Worm (Caenorhabditis elegans) whole organism, late embryonic: ENCODE results near the gene fut-1.

Experiments
- C38D4.7 ChIP-seq: fragments of 200-800 bp; sonication (Bioruptor generic); optimal IDR thresholded peaks from 2 replicates; lab custom pipeline; 2018; ENCODE audit warnings: mild to moderate bottlenecking, missing genetic modification characterization, moderate library complexity, missing compliant biosample characterization
- K02D7.2 ChIP-seq: sonication (generic microtip); optimal IDR thresholded peaks from 2 replicates; lab custom pipeline; 2017; ENCODE audit warnings: mild to moderate bottlenecking, missing genetic modification characterization, missing compliant biosample characterization
- T23F11.4 ChIP-seq: fragments of 200-800 bp; sonication (Bioruptor generic); optimal IDR thresholded peaks from 2 replicates; lab custom pipeline; 2018; ENCODE audit warnings: mild to moderate bottlenecking, missing genetic modification characterization, missing compliant biosample characterization
- ceh-14 ChIP-seq: sonication (generic microtip); optimal IDR thresholded peaks from 2 replicates; lab custom pipeline; 2016; ENCODE audit warnings: missing genotype, missing genetic modification characterization, missing compliant biosample characterization
- ceh-18 ChIP-seq: sonication (generic microtip); optimal IDR thresholded peaks from 2 replicates; lab custom pipeline; 2016; ENCODE audit warnings: missing genetic modification characterization, missing compliant biosample characterization
- ceh-2 ChIP-seq: sonication (generic microtip); optimal IDR thresholded peaks from 2 replicates; lab custom pipeline; 2016; ENCODE audit warnings: missing genotype, missing genetic modification characterization, missing compliant biosample characterization
- ceh-24 ChIP-seq: sonication (generic microtip); optimal IDR thresholded peaks from 2 replicates; lab custom pipeline; 2016; ENCODE audit warnings: mild to moderate bottlenecking, missing genetic modification characterization, missing compliant biosample characterization
- ceh-31 ChIP-seq: sonication (generic microtip); optimal IDR thresholded peaks from 2 replicates; lab custom pipeline; 2016; ENCODE audit warnings: missing genetic modification characterization, missing compliant biosample characterization
- ceh-34 ChIP-seq: sonication (generic microtip); optimal IDR thresholded peaks from 2 replicates; lab custom pipeline; 2016; ENCODE audit warnings: mild to moderate bottlenecking, missing genetic modification characterization, missing compliant biosample characterization
- ceh-48 ChIP-seq: sonication (generic microtip); optimal IDR thresholded peaks from 2 replicates; lab custom pipeline; 2016; ENCODE audit warnings: missing genetic modification characterization, inconsistent platforms, missing compliant biosample characterization
- che-1 ChIP-seq: sonication (generic microtip); optimal IDR thresholded peaks from 2 replicates; lab custom pipeline; 2016; ENCODE audit warnings: mild to moderate bottlenecking, missing genetic modification characterization, missing compliant biosample characterization
- elt-2 ChIP-seq: sonication (generic microtip); optimal IDR thresholded peaks from 2 replicates; lab custom pipeline; 2016; ENCODE audit warnings: missing genetic modification reagents, missing genetic modification characterization, missing compliant biosample characterization
- elt-4 ChIP-seq: sonication (generic microtip); optimal IDR thresholded peaks from 2 replicates; lab custom pipeline; 2016; ENCODE audit warnings: missing genetic modification characterization, missing compliant biosample characterization
- eyg-1 ChIP-seq: sonication (generic microtip); optimal IDR thresholded peaks from 2 replicates; lab custom pipeline; 2016; ENCODE audit warnings: missing genotype, missing genetic modification characterization, missing compliant biosample characterization
- fax-1 ChIP-seq: sonication (generic microtip); optimal IDR thresholded peaks from 2 replicates; lab custom pipeline; 2016; ENCODE audit warnings: missing genotype, missing genetic modification characterization, missing compliant biosample characterization
- fkh-10 ChIP-seq: fragments of 150-350 bp; optimal IDR thresholded peaks from 2 replicates; lab custom pipeline; 2014; ENCODE audit warnings: missing biosample characterization, missing genetic modification reagents, missing genetic modification characterization
- hlh-15 ChIP-seq: sonication (generic microtip); optimal IDR thresholded peaks from 2 replicates; lab custom pipeline; 2016; ENCODE audit warnings: missing genetic modification characterization, missing compliant biosample characterization
- hlh-6 ChIP-seq: sonication (generic microtip); optimal IDR thresholded peaks from 2 replicates; lab custom pipeline; 2016; ENCODE audit warnings: missing genotype, missing genetic modification characterization, missing compliant biosample characterization
- hlh-8 ChIP-seq: sonication (generic microtip); optimal IDR thresholded peaks from 2 replicates; lab custom pipeline; 2016; ENCODE audit warnings: missing genotype, missing genetic modification characterization, missing compliant biosample characterization
- madf-2 ChIP-seq: sonication (generic microtip); optimal IDR thresholded peaks from 2 replicates; lab custom pipeline; 2017; ENCODE audit warnings: missing genetic modification characterization, missing compliant biosample characterization
- nfya-1 ChIP-seq: sonication (generic microtip); optimal IDR thresholded peaks from 2 replicates; lab custom pipeline; 2017; ENCODE audit warnings: missing genetic modification characterization, mild to moderate bottlenecking, missing compliant biosample characterization, antibody characterized with exemption, moderate library complexity
- odd-2 ChIP-seq: sonication (generic microtip); optimal IDR thresholded peaks from 2 replicates; lab custom pipeline; 2017; ENCODE audit warnings: antibody characterized with exemption, mild to moderate bottlenecking, missing genetic modification characterization, missing compliant biosample characterization
- pag-3 ChIP-seq: sonication (generic microtip); optimal IDR thresholded peaks from 2 replicates; lab custom pipeline; 2016; ENCODE audit warnings: missing compliant biosample characterization, missing genetic modification characterization, borderline replicate concordance
- pat-9 ChIP-seq: fragments of 200-800 bp; sonication (Bioruptor generic); optimal IDR thresholded peaks from 2 replicates; lab custom pipeline; 2018; ENCODE audit warnings: mild to moderate bottlenecking, missing genetic modification characterization, moderate library complexity, missing compliant biosample characterization
- pax-1 ChIP-seq: fragments of 150-350 bp; optimal IDR thresholded peaks from 2 replicates; lab custom pipeline; 2014; ENCODE audit warnings: missing biosample characterization, missing genetic modification characterization
- pqm-1 ChIP-seq: sonication (generic microtip); optimal IDR thresholded peaks from 2 replicates; lab custom pipeline; 2016; ENCODE audit warnings: missing genetic modification characterization, missing compliant biosample characterization
- ref-2 ChIP-seq: sonication (generic microtip); optimal IDR thresholded peaks from 2 replicates; lab custom pipeline; 2016; ENCODE audit warnings: missing genetic modification characterization, missing compliant biosample characterization
- rnt-1 ChIP-seq: sonication (generic microtip); optimal IDR thresholded peaks from 2 replicates; lab custom pipeline; 2016; ENCODE audit warnings: missing genetic modification characterization, missing compliant biosample characterization
- sdc-2 ChIP-seq: sonication (generic microtip); optimal IDR thresholded peaks from 2 replicates; lab custom pipeline; 2016; ENCODE audit warnings: missing genotype, missing genetic modification characterization, missing compliant biosample characterization
- sox-2 ChIP-seq: fragments of 200-800 bp; sonication (Bioruptor generic); IDR thresholded peaks from 2 replicates; pipeline ENCODE4 v1.3.6; 2022; ENCODE audit warnings: missing genetic modification reagents, missing genetic modification characterization, missing compliant biosample characterization
- sox-4 ChIP-seq: sonication (generic microtip); optimal IDR thresholded peaks from 2 replicates; lab custom pipeline; 2017; ENCODE audit warnings: mild to moderate bottlenecking, missing genetic modification characterization, inconsistent platforms, missing compliant biosample characterization
- tbx-2 ChIP-seq: sonication (generic microtip); optimal IDR thresholded peaks from 2 replicates; lab custom pipeline; 2016; ENCODE audit warnings: missing genetic modification characterization, missing compliant biosample characterization
- tbx-7 ChIP-seq: sonication (generic microtip); optimal IDR thresholded peaks from 2 replicates; lab custom pipeline; 2016; ENCODE audit warnings: missing genotype, missing genetic modification characterization, missing compliant biosample characterization
- ttx-3 ChIP-seq: sonication (generic microtip); optimal IDR thresholded peaks from 2 replicates; lab custom pipeline; 2016; ENCODE audit warnings: missing genetic modification reagents, missing genetic modification characterization, missing compliant biosample characterization
- unc-42 ChIP-seq: sonication (generic microtip); optimal IDR thresholded peaks from 2 replicates; lab custom pipeline; 2016; ENCODE audit warnings: missing genotype, missing genetic modification characterization, missing compliant biosample characterization
- unc-55 ChIP-seq: sonication (generic microtip); optimal IDR thresholded peaks from 2 replicates; lab custom pipeline; 2017; ENCODE audit warnings: missing biosample characterization, missing genetic modification reagents, missing genetic modification characterization
- unc-86 ChIP-seq: sonication (generic microtip); optimal IDR thresholded peaks from 2 replicates; lab custom pipeline; 2016; ENCODE audit warnings: missing genetic modification characterization, missing compliant biosample characterization
- zip-5 ChIP-seq: sonication (generic microtip); optimal IDR thresholded peaks from 2 replicates; lab custom pipeline; 2016; ENCODE audit warnings: missing genetic modification characterization, missing compliant biosample characterization

The fut-1 gene

ce11 chrII:8799725-8800124 is 40.3 kb upstream of the fut-1 start:
- TF ChIP-seq unc-55 (GFP tag; lab: Kevin White, UChicago), result no peak
- no peak for TF ChIP-seq ceh-48 (tag; lab: Kevin White, UChicago)
- TF ChIP-seq hlh-6 (tag; lab: Kevin White, UChicago), result no peak
- no peak for TF ChIP-seq tbx-7 (tag; lab: Kevin White, UChicago)
- TF ChIP-seq sox-2 (GFP tag; lab: Robert Waterston, UW), result no peak
- TF ChIP-seq eyg-1 (tag; lab: Kevin White, UChicago), result no peak
- TF ChIP-seq tbx-2 (tag; lab: Kevin White, UChicago), result no peak
- TF ChIP-seq madf-2 (tag; lab: Kevin White, UChicago), result no peak
- no peak for TF ChIP-seq ceh-24
- TF ChIP-seq K02D7.2 (tag; lab: Kevin White, UChicago), result no peak
- no peak for TF ChIP-seq hlh-15 (tag; lab: Kevin White, UChicago)
- no peak for TF ChIP-seq sdc-2 (tag; lab: Kevin White, UChicago)

DNA sequence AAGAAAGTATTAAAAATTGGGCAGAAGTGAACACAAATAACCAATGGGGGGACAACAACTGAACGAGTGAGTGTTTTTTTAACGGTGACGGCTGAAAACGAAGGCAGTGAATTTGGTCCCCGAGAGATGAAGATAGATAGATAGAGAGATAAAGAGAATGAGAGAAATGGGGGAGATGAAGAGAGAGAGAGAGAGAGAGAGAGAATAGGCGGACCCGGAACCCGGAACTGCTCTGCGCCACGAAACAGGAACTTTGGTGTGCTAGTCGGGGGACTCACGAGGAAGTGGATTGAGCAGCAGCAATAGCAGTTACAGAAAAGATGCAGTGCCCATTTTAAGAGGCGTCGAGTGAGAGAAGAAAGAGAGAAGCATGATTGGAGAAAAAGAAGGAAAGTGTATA is 37.0 kb upstream of the fut-1 start:
- TF ChIP-seq ceh-31 (peak; percentile 23), nfya-1 (peak; percentile 8), zip-5 (no peak), ceh-14 (tag; lab: Kevin White, UChicago) (peak; percentile 19), ceh-18 (peak; percentile 75), ceh-34 (peak; percentile 38), pag-3 (no peak), ceh-2 (no peak), fkh-10 (GFP tag; lab: Kevin White, UChicago) (peak; percentile 9), tbx-2 (tag; lab: Kevin White, UChicago) (peak; percentile 44), unc-42 (tag; lab: Kevin White, UChicago) (peak; percentile 77), rnt-1 (tag; lab: Kevin White, UChicago) (no peak)

ce11 chrII:8795227-8795626 is 35.8 kb upstream of the fut-1 start:
- TF ChIP-seq tbx-7 (tag; lab: Kevin White, UChicago) (no peak), ttx-3 (no peak), fax-1 (tag; lab: Kevin White, UChicago) (no peak)

DNA sequence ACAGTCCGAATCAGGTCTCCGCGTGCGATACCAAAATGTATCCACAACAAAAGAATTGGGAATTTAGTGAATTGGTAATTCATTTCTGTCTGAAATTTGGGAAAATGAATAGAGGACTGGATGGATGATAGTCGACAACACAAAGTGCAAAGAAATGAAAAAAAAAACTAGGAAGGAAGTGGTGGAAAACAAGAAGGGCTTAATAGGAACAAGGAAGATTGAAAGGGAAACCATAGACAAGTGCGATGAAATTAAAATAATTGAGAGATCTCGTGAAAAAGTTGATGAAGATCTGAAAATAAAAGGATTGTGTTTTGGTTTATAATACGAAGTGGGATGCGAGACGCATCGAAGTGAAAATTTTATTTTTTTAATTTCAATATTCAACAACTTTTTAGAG is 34.7 kb upstream of the fut-1 start, which contains the start of gene F07H5.7:
Gene F07H5.7 (minus strand): TSS at position 101 of the 400 bp plus-strand sequence.
- TF ChIP-seq elt-4 (tag; lab: Kevin White, UChicago), result no peak
- no peak for TF ChIP-seq che-1
- TF ChIP-seq sox-4 (tag; lab: Kevin White, UChicago), result no peak
- TF ChIP-seq hlh-8 (tag; lab: Kevin White, UChicago), result no peak
- TF ChIP-seq pqm-1 (tag; lab: Kevin White, UChicago), result no peak
- no peak for TF ChIP-seq pat-9 (tag; lab: Kevin White, UChicago)
- TF ChIP-seq elt-2, result no peak
- TF ChIP-seq nfya-1, result no peak
- TF ChIP-seq unc-55 (GFP tag; lab: Kevin White, UChicago), result no peak
- no peak for TF ChIP-seq K02D7.2 (tag; lab: Kevin White, UChicago)
- no peak for TF ChIP-seq sdc-2 (tag; lab: Kevin White, UChicago)
- TF ChIP-seq T23F11.4 (GFP tag; lab: Kevin White, UChicago), result no peak
- no peak for TF ChIP-seq eyg-1 (tag; lab: Kevin White, UChicago)
- no peak for TF ChIP-seq C38D4.7
- no peak for TF ChIP-seq unc-86
- no peak for TF ChIP-seq odd-2 (tag; lab: Kevin White, UChicago)
- TF ChIP-seq tbx-7 (tag; lab: Kevin White, UChicago), result no peak
- no peak for TF ChIP-seq pax-1 (tag; lab: Kevin White, UChicago)
- no peak for TF ChIP-seq ref-2 (tag; lab: Kevin White, UChicago)
- no peak for TF ChIP-seq ttx-3
